Worm (Caenorhabditis elegans) whole organism, L4/young adult: ENCODE results near the gene F15H10.7.

Source experiments
- W03F9.2 ChIP-seq: fragments of 150-350 bp; optimal IDR thresholded peaks from 2 replicates; lab custom pipeline; 2014; ENCODE audit warnings: missing biosample characterization, missing genetic modification characterization
- dao-5 ChIP-seq: sonication (generic microtip); optimal IDR thresholded peaks from 2 replicates; lab custom pipeline; 2016; ENCODE audit warnings: missing genotype, missing genetic modification characterization, moderate library complexity, missing compliant biosample characterization
- him-1 ChIP-seq: sonication (generic microtip); optimal IDR thresholded peaks from 2 replicates; lab custom pipeline; 2016; ENCODE audit warnings: missing genotype, missing genetic modification reagents, missing genetic modification characterization, missing compliant biosample characterization

- TF ChIP-seq dao-5 (tag; lab: Kevin White, UChicago) (no peak), him-1 (tag; lab: Kevin White, UChicago) (no peak), W03F9.2 (peak; percentile 23)
Observed at ce11 chrV:10426253-10426652, 20.0 kb upstream of the F15H10.7 start, which contains the start of gene apc-10.
